Fruit fly (Drosophila melanogaster) whole organism, wandering third instar larva: Measurements from ENCODE around the gene CG2233.
A peak's percentile ranks its signal among the peaks of the same experiment; 100 is the strongest.

Experiments used
- CG9705 ChIP-seq: fragments of 200-800 bp; sonication (Bioruptor generic); optimal IDR thresholded peaks from 2 replicates; lab custom pipeline; 2018; ENCODE audit warnings: missing biosample characterization, mild to moderate bottlenecking, missing genetic modification characterization
- HLH106 ChIP-seq: fragments of 200-800 bp; optimal IDR thresholded peaks from 3 replicates; lab custom pipeline; 2019; ENCODE audit warnings: missing biosample characterization, mild to moderate bottlenecking, missing genetic modification characterization, moderate library complexity
- Hnf4 ChIP-seq: fragments of 200-800 bp; sonication (Bioruptor generic); optimal IDR thresholded peaks from 2 replicates; lab custom pipeline; 2016; ENCODE audit warnings: missing biosample characterization, mild to moderate bottlenecking, missing genetic modification characterization
- Myc ChIP-seq: fragments of >200 bp; optimal IDR thresholded peaks from 2 replicates; lab custom pipeline; 2017
- N ChIP-seq: fragments of >200 bp; optimal IDR thresholded peaks from 2 replicates; lab custom pipeline; 2018; ENCODE audit warnings: missing biosample characterization, missing external identifiers, missing genetic modification characterization
- dmrt93B ChIP-seq: fragments of 200-800 bp; sonication (Bioruptor generic); optimal IDR thresholded peaks from 2 replicates; lab custom pipeline; 2018; ENCODE audit warnings: missing biosample characterization, mild to moderate bottlenecking, missing genetic modification characterization
- dsf ChIP-seq: sonication (Bioruptor generic); optimal IDR thresholded peaks from 2 replicates; lab custom pipeline; 2016; ENCODE audit warnings: missing biosample characterization, missing genetic modification characterization, borderline replicate concordance
- jim ChIP-seq: fragments of 175-275, 200-325 bp; sonication (Bioruptor generic); optimal IDR thresholded peaks from 2 replicates; lab custom pipeline; 2016; ENCODE audit warnings: missing biosample characterization, mild to moderate bottlenecking, missing genetic modification characterization
- rgr ChIP-seq: fragments of 200-800 bp; sonication (Bioruptor generic); optimal IDR thresholded peaks from 3 replicates; lab custom pipeline; 2016; ENCODE audit warnings: missing biosample characterization, mild to moderate bottlenecking, missing genetic modification characterization
- sv ChIP-seq: fragments of 200-800 bp; sonication (Bioruptor generic); optimal IDR thresholded peaks from 3 replicates; lab custom pipeline; 2016; ENCODE audit warnings: missing biosample characterization, missing genetic modification characterization

Gene CG2233

DNA sequence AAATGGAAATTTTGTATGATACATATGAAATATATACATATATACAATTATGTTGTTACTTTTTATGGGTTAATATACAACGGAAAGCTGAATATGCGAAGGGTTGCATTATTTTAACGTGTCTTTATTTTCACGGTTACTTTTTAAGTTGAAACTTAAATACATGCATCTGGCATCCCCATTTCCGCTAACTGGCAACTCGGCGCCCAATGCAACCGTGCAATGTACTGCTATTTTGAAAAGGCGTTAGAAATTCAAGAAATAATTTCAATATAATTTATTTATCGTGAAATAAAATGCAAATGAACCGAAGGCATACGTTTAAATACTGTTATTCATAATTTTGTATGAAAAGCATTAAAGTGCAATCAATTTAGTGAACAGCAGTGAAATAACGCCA is 50.8 kb downstream of the CG2233 start:
- peak; percentile 25 for TF ChIP-seq HLH106 (tag; lab: Kevin White, UChicago)
- TF ChIP-seq CG9705 (GFP tag; lab: Kevin White, UChicago) = peak; percentile 9
- TF ChIP-seq rgr = no peak
- no peak for TF ChIP-seq jim (GFP tag; lab: Kevin White, UChicago)
- no peak for TF ChIP-seq Myc
- TF ChIP-seq N (GFP tag; lab: Kevin White, UChicago) = no peak
- TF ChIP-seq Hnf4 (GFP tag; lab: Kevin White, UChicago) = no peak
- TF ChIP-seq sv (GFP tag; lab: Kevin White, UChicago) = no peak
- no peak for TF ChIP-seq dsf (GFP tag; lab: Kevin White, UChicago)
- TF ChIP-seq dmrt93B = no peak
- TF ChIP-seq, all 38 proteins: peak for 2
